Fruit fly (Drosophila melanogaster): Measurements from ENCODE around the gene CG11755.

Gene CG11755

DNA sequence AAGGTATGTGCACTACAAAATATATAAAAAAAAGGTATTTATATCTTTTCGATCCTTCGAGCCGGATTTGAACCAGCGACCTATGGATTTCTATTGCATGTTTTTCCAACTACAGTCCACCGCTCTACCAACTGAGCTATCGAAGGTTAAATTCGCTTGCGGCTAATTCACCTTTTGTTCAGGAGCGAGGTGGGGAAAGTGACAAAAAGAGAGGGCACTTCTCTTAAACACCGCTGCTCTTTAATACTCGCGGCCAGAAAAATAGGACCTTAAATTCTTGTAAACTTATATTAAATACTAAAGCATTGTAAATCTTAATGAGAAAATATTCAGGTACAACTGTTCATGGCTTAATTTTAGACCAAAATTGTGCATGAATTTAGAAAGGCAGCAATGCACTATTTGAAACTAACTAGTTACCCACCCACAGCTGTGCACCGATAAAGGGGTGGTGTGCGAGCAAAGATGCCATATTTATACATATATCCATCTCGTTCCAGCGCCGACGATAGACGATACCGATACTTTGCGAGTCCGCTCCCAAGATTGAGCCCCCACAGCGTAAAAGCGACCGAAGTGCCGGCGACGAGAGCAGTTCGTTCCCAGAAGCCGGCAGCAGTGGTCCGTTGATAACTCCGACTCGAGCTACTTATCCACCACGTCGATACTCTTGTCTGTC, 7.5 kb upstream of the CG11755 start (continued):
- TF ChIP-seq H15 (GFP tag; IDR thresholded peaks at IDR 0.05) = peak; percentile 95
- TF ChIP-seq PHDP (tag; optimal IDR thresholded peaks at IDR 0.05) = peak; percentile 99
- peak; percentile 66 for TF ChIP-seq pzg (GFP tag; optimal IDR thresholded peaks at IDR 0.05)
- peak; percentile 86 for TF ChIP-seq al (GFP tag; IDR thresholded peaks at IDR 0.05)
- TF ChIP-seq Nf-YA (GFP tag; IDR thresholded peaks at IDR 0.05) = peak; percentile 96
- TF ChIP-seq sc (optimal IDR thresholded peaks at IDR 0.05) = no peak
- TF ChIP-seq sc (GFP tag; optimal IDR thresholded peaks at IDR 0.05) = peak; percentile 97
- TF ChIP-seq jumu (GFP tag; optimal IDR thresholded peaks at IDR 0.05) = peak; percentile 97
- TF ChIP-seq fd3F (GFP tag; optimal IDR thresholded peaks at IDR 0.05) = peak; percentile 92
- peak; percentile 96 for TF ChIP-seq CHES-1-like (GFP tag; optimal IDR thresholded peaks at IDR 0.05)
- peak; percentile 90 for TF ChIP-seq Hey (tag; optimal IDR thresholded peaks at IDR 0.05)
- TF ChIP-seq lov (optimal IDR thresholded peaks at IDR 0.05) = no peak
- peak; percentile 94 for TF ChIP-seq lov (GFP tag; IDR thresholded peaks at IDR 0.05)
- peak; percentile 90 for TF ChIP-seq CG5180 (GFP tag; optimal IDR thresholded peaks at IDR 0.05)
- peak; percentile 94 for TF ChIP-seq Taf1 (GFP tag; IDR thresholded peaks at IDR 0.05)
- TF ChIP-seq CG11723 (GFP tag; optimal IDR thresholded peaks at IDR 0.05) = peak; percentile 95
- peak; percentile 97 for TF ChIP-seq sob (GFP tag; IDR thresholded peaks at IDR 0.05)
- peak; percentile 95 for TF ChIP-seq her (GFP tag; optimal IDR thresholded peaks at IDR 0.05)
- peak; percentile 75 for TF ChIP-seq CG13287 (GFP tag; IDR thresholded peaks at IDR 0.05; ENCODE audit: partially characterized antibody)
- peak; percentile 98 for TF ChIP-seq CG1603 (tag; optimal IDR thresholded peaks at IDR 0.05)
- TF ChIP-seq CG6791 (GFP tag; IDR thresholded peaks at IDR 0.05; ENCODE audit: partially characterized antibody) = peak; percentile 92
- peak; percentile 94 for TF ChIP-seq CG31388 (GFP tag; optimal IDR thresholded peaks at IDR 0.05)
- peak; percentile 98 for TF ChIP-seq CG30403 (GFP tag; optimal IDR thresholded peaks at IDR 0.05)
- TF ChIP-seq CG32767 (GFP tag; IDR thresholded peaks at IDR 0.05) = peak; percentile 97
- peak; percentile 97 for TF ChIP-seq NfI (GFP tag; optimal IDR thresholded peaks at IDR 0.05)
- peak; percentile 96 for TF ChIP-seq CG16779 (GFP tag; IDR thresholded peaks at IDR 0.05)
- TF ChIP-seq fru (optimal IDR thresholded peaks at IDR 0.05) = no peak
- peak; percentile 93 for TF ChIP-seq CG3838 (GFP tag; optimal IDR thresholded peaks at IDR 0.05)
- peak; percentile 91 for TF ChIP-seq CG2116 (GFP tag; optimal IDR thresholded peaks at IDR 0.05)
- TF ChIP-seq CG10366 (GFP tag; IDR thresholded peaks at IDR 0.05) = peak; percentile 96
- peak; percentile 98 for TF ChIP-seq tap (tag; optimal IDR thresholded peaks at IDR 0.05)
- TF ChIP-seq dmrt11E (tag; optimal IDR thresholded peaks at IDR 0.05) = peak; percentile 98
- peak; percentile 95 for TF ChIP-seq disco-r (GFP tag; optimal IDR thresholded peaks at IDR 0.05)
- TF ChIP-seq CG42726 (GFP tag; IDR thresholded peaks at IDR 0.05; ENCODE audit: partially characterized antibody) = peak; percentile 84; the same call in 1 of the 2 replicates
- peak; percentile 97 for TF ChIP-seq CG4820 (GFP tag; optimal IDR thresholded peaks at IDR 0.05)
- peak; percentile 96 for TF ChIP-seq CG1602 (GFP tag; optimal IDR thresholded peaks at IDR 0.05)
- TF ChIP-seq slbo (GFP tag; IDR thresholded peaks at IDR 0.05) = peak; percentile 96
- peak; percentile 100 for TF ChIP-seq CG3163 (GFP tag; optimal IDR thresholded peaks at IDR 0.05)
- TF ChIP-seq NC2β (GFP tag; optimal IDR thresholded peaks at IDR 0.05) = peak; percentile 98
- peak; percentile 98 for TF ChIP-seq CG13296 (GFP tag; optimal IDR thresholded peaks at IDR 0.05)
- TF ChIP-seq pnt (GFP tag; optimal IDR thresholded peaks at IDR 0.05) = peak; percentile 95
- peak; percentile 97 for TF ChIP-seq HLH3B (GFP tag; IDR thresholded peaks at IDR 0.05)
- TF ChIP-seq CG17328 (GFP tag; IDR thresholded peaks at IDR 0.05) = peak; percentile 98
- TF ChIP-seq dysf (GFP tag; IDR thresholded peaks at IDR 0.05) = peak; percentile 97
- peak; percentile 96 for TF ChIP-seq Camta (GFP tag; optimal IDR thresholded peaks at IDR 0.05)
- TF ChIP-seq Nf-YB (GFP tag; optimal IDR thresholded peaks at IDR 0.05) = peak; percentile 89
- TF ChIP-seq tin (GFP tag; optimal IDR thresholded peaks at IDR 0.05) = peak; percentile 98
- TF ChIP-seq CG13775 (GFP tag; optimal IDR thresholded peaks at IDR 0.05) = peak; percentile 98
- TF ChIP-seq mam (GFP tag; optimal IDR thresholded peaks at IDR 0.05) = peak; percentile 98
- TF ChIP-seq Vsx1 (GFP tag; optimal IDR thresholded peaks at IDR 0.05) = peak; percentile 96
- peak; percentile 96 for TF ChIP-seq NK7.1 (GFP tag; optimal IDR thresholded peaks at IDR 0.05)

Measured in whole organism, embryonic.